Fruit fly (Drosophila melanogaster) whole organism, prepupa: ENCODE data around the gene smo.

Experiments
- CG10669 ChIP-seq: fragments of 200-800 bp; sonication (Bioruptor generic); optimal IDR thresholded peaks from 3 replicates; lab custom pipeline; 2018; ENCODE audit warnings: missing biosample characterization, mild to moderate bottlenecking, missing genetic modification characterization, moderate library complexity
- CG11762 ChIP-seq: fragments of 200-800 bp; sonication (Bioruptor generic); optimal IDR thresholded peaks from 3 replicates; lab custom pipeline; 2016; ENCODE audit warnings: missing biosample characterization, missing genetic modification characterization; ENCODE audit not compliant: insufficient read depth
- CG15336 ChIP-seq: fragments of 200-800 bp; sonication (Bioruptor generic); IDR thresholded peaks from 2 replicates; pipeline ENCODE4 v1.3.6; 2022; ENCODE audit warnings: missing biosample characterization, missing genetic modification characterization
- CG1621 ChIP-seq: fragments of 200-800 bp; sonication (Bioruptor generic); optimal IDR thresholded peaks from 3 replicates; lab custom pipeline; 2018; ENCODE audit warnings: missing biosample characterization, mild to moderate bottlenecking, missing genetic modification characterization
- CG16779 ChIP-seq: fragments of 200-800 bp; sonication (Bioruptor generic); optimal IDR thresholded peaks from 3 replicates; lab custom pipeline; 2017; ENCODE audit warnings: missing biosample characterization, mild to moderate bottlenecking, missing genetic modification characterization
- CG32006 ChIP-seq: fragments of 200-800 bp; sonication (Bioruptor generic); optimal IDR thresholded peaks from 3 replicates; lab custom pipeline; 2017; ENCODE audit warnings: missing biosample characterization, mild to moderate bottlenecking, missing genetic modification characterization
- CG34406 ChIP-seq: fragments of 200-800 bp; sonication (Bioruptor generic); optimal IDR thresholded peaks from 3 replicates; lab custom pipeline; 2016; ENCODE audit warnings: missing biosample characterization, missing genetic modification characterization
- CG6276 ChIP-seq: fragments of 200-800 bp; sonication (Bioruptor generic); optimal IDR thresholded peaks from 2 replicates; lab custom pipeline; 2017; ENCODE audit warnings: missing biosample characterization, mild to moderate bottlenecking, missing genetic modification characterization
- CG7368 ChIP-seq: fragments of 200-800 bp; sonication (Bioruptor generic); optimal IDR thresholded peaks from 3 replicates; lab custom pipeline; 2016; ENCODE audit warnings: missing biosample characterization, missing genetic modification characterization
- CG8119 ChIP-seq: fragments of 200-800 bp; sonication (Bioruptor generic); IDR thresholded peaks from 3 replicates; pipeline ENCODE4 v1.3.6; 2022; ENCODE audit warnings: missing biosample characterization, missing genetic modification characterization
- CG8319 ChIP-seq: fragments of 200-800 bp; sonication (Bioruptor generic); optimal IDR thresholded peaks from 3 replicates; lab custom pipeline; 2016; ENCODE audit warnings: missing biosample characterization, missing genetic modification characterization
- Eip78C ChIP-seq: fragments of 200-800 bp; sonication (Bioruptor generic); peaks from one replicate; lab custom pipeline; 2016; ENCODE audit warnings: missing biosample characterization, missing genetic modification characterization
- Eip93F ChIP-seq: fragments of 200-800 bp; sonication (Bioruptor generic); optimal IDR thresholded peaks from 2 replicates; lab custom pipeline; 2016; ENCODE audit warnings: missing biosample characterization, mild to moderate bottlenecking, missing genetic modification characterization
- Ets96B ChIP-seq: fragments of 200-800 bp; optimal IDR thresholded peaks from 2 replicates; lab custom pipeline; 2019; ENCODE audit warnings: missing biosample characterization, mild to moderate bottlenecking, missing genetic modification characterization, moderate library complexity
- Gug ChIP-seq: fragments of 200-800 bp; sonication (Bioruptor generic); IDR thresholded peaks from 2 replicates; pipeline ENCODE4 v1.3.6; 2022; ENCODE audit warnings: missing biosample characterization, missing genetic modification characterization
- Hr38 ChIP-seq: sonication (Bioruptor generic); optimal IDR thresholded peaks from 2 replicates; lab custom pipeline; 2016; ENCODE audit warnings: missing biosample characterization, missing genetic modification characterization
- Met ChIP-seq: fragments of 200-800 bp; sonication (Bioruptor generic); optimal IDR thresholded peaks from 3 replicates; lab custom pipeline; 2016; ENCODE audit warnings: missing biosample characterization, missing genetic modification characterization
- Sox102F ChIP-seq: fragments of 200-800 bp; sonication (Bioruptor generic); optimal IDR thresholded peaks from 2 replicates; lab custom pipeline; 2016; ENCODE audit warnings: missing biosample characterization, mild to moderate bottlenecking, missing genetic modification characterization
- Sox14 ChIP-seq: fragments of 200-800 bp; sonication (Bioruptor generic); optimal IDR thresholded peaks from 3 replicates; lab custom pipeline; 2016; ENCODE audit warnings: missing biosample characterization, missing genetic modification characterization
- dac ChIP-seq: fragments of 200-800 bp; sonication (Bioruptor generic); optimal IDR thresholded peaks from 2 replicates; lab custom pipeline; 2017; ENCODE audit warnings: missing biosample characterization, mild to moderate bottlenecking, missing genetic modification characterization
- eg ChIP-seq: fragments of 200-800 bp; sonication (Bioruptor generic); IDR thresholded peaks from 3 replicates; pipeline ENCODE4 v1.3.6; 2022; ENCODE audit warnings: missing biosample characterization, missing genetic modification characterization
- fd59A ChIP-seq: fragments of 200-800 bp; sonication (Bioruptor generic); optimal IDR thresholded peaks from 2 replicates; lab custom pipeline; 2017; ENCODE audit warnings: missing biosample characterization, mild to moderate bottlenecking, missing genetic modification characterization, missing genetic modification reagents
- fd85E ChIP-seq: fragments of 200-800 bp; sonication (Bioruptor generic); optimal IDR thresholded peaks from 3 replicates; lab custom pipeline; 2016; ENCODE audit warnings: missing biosample characterization, missing genetic modification characterization
- fkh ChIP-seq: fragments of 200-800 bp; sonication (Bioruptor generic); optimal IDR thresholded peaks from 3 replicates; lab custom pipeline; 2017; ENCODE audit warnings: missing biosample characterization, mild to moderate bottlenecking, missing genetic modification characterization, moderate library complexity
- lz ChIP-seq: fragments of 200-800 bp; sonication (Bioruptor generic); optimal IDR thresholded peaks from 3 replicates; lab custom pipeline; 2016; ENCODE audit warnings: missing biosample characterization, missing genetic modification characterization
- pdm3 ChIP-seq: fragments of 200-800 bp; sonication (Bioruptor generic); optimal IDR thresholded peaks from 3 replicates; lab custom pipeline; 2016; ENCODE audit warnings: missing biosample characterization, missing genetic modification characterization
- salr ChIP-seq, 2 experiments: fragments of 200-800 bp; sonication (Bioruptor generic); optimal IDR thresholded peaks; 3 replicates each; lab custom pipeline; 2016 to 2018; ENCODE audit warnings: missing biosample characterization in 2 of 2, missing genetic modification characterization in 2 of 2, mild to moderate bottlenecking in 1 of 2
- spab ChIP-seq: fragments of 200-800 bp; sonication (Bioruptor generic); optimal IDR thresholded peaks from 2 replicates; lab custom pipeline; 2017; ENCODE audit warnings: missing biosample characterization, mild to moderate bottlenecking, missing genetic modification characterization, missing genetic modification reagents
- svp ChIP-seq: fragments of 200-800 bp; sonication (Bioruptor generic); peaks from one replicate; lab custom pipeline; 2016; ENCODE audit warnings: missing biosample characterization, missing genetic modification characterization
- vri ChIP-seq: fragments of 200-800 bp; sonication (Bioruptor generic); optimal IDR thresholded peaks from 3 replicates; lab custom pipeline; 2016; ENCODE audit warnings: missing biosample characterization, mild to moderate bottlenecking, missing genetic modification characterization

The smo gene

DNA sequence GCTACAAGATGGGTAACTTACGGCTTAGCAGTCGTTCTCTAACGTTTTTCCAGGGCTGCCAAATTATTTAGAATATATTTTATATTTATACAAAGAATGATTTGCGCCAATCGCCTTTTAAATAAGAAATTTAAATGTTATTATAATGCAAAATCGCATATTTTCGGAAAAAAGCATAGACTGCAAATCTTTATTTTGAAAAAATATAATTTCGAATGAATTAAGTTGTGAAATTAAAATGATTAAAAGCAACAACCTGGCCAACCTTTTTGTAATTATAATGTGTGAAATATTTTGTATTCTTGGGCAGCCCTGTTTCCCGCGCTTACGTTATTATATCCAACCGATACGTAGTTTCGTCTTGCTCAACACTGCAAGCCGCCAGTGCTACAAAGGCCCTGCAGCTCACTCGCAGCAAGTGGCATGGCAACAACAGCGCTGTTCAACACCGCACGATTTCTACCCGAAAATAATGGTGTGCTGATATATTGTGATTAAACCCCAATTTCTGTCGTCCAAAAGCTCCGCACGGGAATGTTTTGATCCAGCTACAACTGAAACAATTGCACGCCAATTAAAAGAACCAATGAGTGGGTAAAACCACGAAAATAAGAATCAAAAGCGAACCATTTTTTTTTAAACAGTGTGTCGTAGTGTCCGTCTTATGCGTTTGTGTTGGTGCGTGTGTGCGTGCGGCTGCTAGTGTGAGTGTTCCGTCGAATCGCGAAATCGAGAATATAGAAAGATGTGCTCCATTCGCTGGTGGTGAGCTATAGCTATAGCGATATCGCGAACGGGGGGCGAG, 20.3 kb downstream of the smo start, which contains the start of gene Pi3K21B (continued):
- TF ChIP-seq CG6276 (GFP tag; lab: Kevin White, UChicago), result no peak
- TF ChIP-seq eg (GFP tag; lab: Robert Waterston, UW), result peak; percentile 81
- peak; percentile 38 for TF ChIP-seq CG16779 (tag; lab: Kevin White, UChicago)
- TF ChIP-seq spab (GFP tag; lab: Kevin White, UChicago), result peak; percentile 60
- TF ChIP-seq dac (GFP tag; lab: Kevin White, UChicago), result peak; percentile 79
- peak; percentile 94 for TF ChIP-seq svp (GFP tag; lab: Kevin White, UChicago)
- peak; percentile 76 for TF ChIP-seq Hr38
- TF ChIP-seq pdm3 (GFP tag; lab: Kevin White, UChicago), result peak; percentile 89
- peak; percentile 76 for TF ChIP-seq fd85E (GFP tag; lab: Kevin White, UChicago)
- TF ChIP-seq salr (GFP tag; optimal IDR thresholded peaks at IDR 0.05; lab: Kevin White, UChicago), result peak; percentile 56 to 87
- peak; percentile 83 for TF ChIP-seq CG8319 (GFP tag; lab: Kevin White, UChicago)
- peak; percentile 88 for TF ChIP-seq Sox14 (GFP tag; lab: Kevin White, UChicago)
- peak; percentile 79 for TF ChIP-seq CG7368 (GFP tag; lab: Kevin White, UChicago)
- TF ChIP-seq CG10669, result peak; percentile 80
- TF ChIP-seq Met (GFP tag; lab: Kevin White, UChicago), result peak; percentile 87
- peak; percentile 90 for TF ChIP-seq vri (GFP tag; lab: Kevin White, UChicago)
- TF ChIP-seq CG34406 (GFP tag; lab: Kevin White, UChicago), result peak; percentile 91
- TF ChIP-seq Ets96B, result peak; percentile 87
- TF ChIP-seq Sox102F (GFP tag; lab: Kevin White, UChicago), result peak; percentile 84
- TF ChIP-seq CG15336, result peak; percentile 80

DNA sequence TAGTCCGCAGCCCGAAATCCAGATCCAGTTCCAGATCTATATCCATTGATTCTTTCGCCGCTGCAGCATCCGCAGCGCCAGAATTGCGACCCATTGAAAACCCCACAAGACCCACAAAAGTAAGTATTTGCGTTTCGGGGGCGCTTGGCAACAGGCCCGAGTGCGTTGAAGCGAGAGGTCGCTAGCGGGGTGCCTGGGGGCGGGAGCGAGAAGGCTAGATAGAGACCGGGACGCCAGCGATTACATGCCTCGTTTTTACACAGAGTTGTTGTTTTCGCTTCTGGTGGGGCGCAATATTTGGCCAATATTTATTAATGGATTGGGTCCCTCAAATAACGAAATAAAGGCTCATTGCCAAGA, 20.9 kb downstream of the smo start:
- TF ChIP-seq lz (GFP tag; lab: Kevin White, UChicago), result no peak
- no peak for TF ChIP-seq CG1621 (tag; lab: Kevin White, UChicago)
- no peak for TF ChIP-seq CG8119 (GFP tag; lab: Robert Waterston, UW)
- peak; percentile 89 for TF ChIP-seq fkh
- peak; percentile 85 for TF ChIP-seq svp (GFP tag; lab: Kevin White, UChicago)
- TF ChIP-seq Eip78C (GFP tag; lab: Kevin White, UChicago), result peak; percentile 39
- TF ChIP-seq Sox14 (GFP tag; lab: Kevin White, UChicago), result no peak
- no peak for TF ChIP-seq fd59A

DNA sequence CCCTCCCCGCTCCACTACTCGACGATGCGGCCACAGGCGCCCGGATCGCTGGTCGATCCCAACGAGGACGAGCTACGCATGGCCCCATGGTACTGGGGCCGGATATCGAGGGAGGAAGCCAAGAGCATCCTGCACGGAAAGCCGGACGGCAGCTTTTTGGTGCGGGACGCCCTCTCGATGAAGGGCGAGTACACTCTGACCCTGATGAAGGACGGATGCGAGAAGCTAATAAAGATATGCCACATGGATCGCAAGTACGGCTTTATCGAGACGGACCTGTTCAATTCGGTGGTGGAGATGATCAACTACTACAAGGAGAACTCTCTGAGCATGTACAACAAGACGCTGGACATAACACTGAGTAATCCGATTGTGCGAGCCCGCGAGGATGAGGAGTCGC, 21.7 kb downstream of the smo start:
- TF ChIP-seq svp (GFP tag; lab: Kevin White, UChicago) (peak; percentile 2), CG32006 (GFP tag; lab: Kevin White, UChicago) (no peak)

DNA sequence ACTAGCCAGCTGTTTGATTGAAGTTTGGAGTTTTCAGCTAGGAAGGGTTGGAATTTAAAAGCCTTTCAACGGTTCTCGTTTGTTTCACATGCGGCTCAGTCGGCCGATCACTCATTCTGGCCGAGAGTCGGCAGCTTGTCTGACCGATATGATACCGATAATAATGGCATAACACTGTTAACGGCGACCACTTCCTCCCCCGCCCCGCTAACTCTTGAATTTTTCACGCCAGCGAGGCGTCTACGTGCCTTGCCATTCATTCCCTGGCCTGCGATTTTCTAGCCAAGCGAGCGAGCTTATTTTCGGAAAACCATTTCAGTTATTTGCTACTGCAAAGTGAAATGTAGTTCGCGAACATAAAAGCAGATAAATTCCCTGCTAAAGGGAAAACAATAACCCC, 22.6 kb downstream of the smo start:
- TF ChIP-seq vri (GFP tag; lab: Kevin White, UChicago) (peak; percentile 90), Met (GFP tag; lab: Kevin White, UChicago) (no peak)

DNA sequence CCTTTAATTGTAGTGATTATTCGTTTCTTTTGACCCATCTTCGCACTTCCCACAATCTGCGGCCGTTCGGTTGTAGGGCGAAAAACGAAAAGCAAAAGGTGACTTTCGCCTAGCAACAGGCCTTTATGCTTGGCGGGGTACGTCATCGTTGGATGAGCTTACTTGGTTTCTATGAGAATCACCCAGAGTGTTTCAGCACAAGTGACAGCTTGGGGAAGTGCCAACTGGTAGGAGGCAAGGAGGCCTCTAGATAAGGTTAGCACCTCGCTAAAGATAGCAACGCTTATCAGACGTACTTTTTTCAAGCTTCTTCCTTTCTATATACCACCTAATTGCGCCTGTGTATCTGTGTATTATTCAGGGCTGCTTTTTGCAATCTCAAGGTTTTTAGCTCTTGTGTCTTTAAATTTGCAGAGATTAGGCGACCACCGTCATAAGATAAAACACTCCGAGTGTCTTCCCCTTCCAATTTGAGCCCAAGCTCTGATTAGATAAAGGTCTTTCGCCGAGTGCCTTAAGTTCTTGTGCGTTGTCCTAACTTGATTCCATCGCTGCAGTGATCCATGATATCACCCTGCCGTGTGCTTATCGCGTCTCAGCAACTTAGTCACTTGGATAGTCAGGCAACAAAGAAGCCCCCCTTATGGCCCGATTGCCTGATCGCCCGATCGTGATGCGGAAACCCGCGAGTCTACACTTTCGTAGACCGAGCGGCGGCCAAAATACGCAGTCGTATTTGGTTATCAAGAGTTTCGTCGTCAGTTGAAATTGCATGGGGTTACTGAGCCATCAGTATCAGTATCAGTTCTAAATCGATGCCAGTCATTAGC, 23.7 kb downstream of the smo start:
- TF ChIP-seq svp (GFP tag; lab: Kevin White, UChicago) (peak; percentile 92), CG11762 (no peak), Gug (GFP tag; lab: Robert Waterston, UW) (no peak), Sox14 (GFP tag; lab: Kevin White, UChicago) (peak; percentile 60), eg (GFP tag; lab: Robert Waterston, UW) (no peak), Eip93F (GFP tag; lab: Kevin White, UChicago) (peak; percentile 80), vri (GFP tag; lab: Kevin White, UChicago) (peak; percentile 91), Met (GFP tag; lab: Kevin White, UChicago) (no peak)
